Worm (Caenorhabditis elegans) whole organism, L1 larva: Measurements from ENCODE around the gene F34H10.5.
A peak's percentile ranks its signal among the peaks of the same experiment; 100 is the strongest.

ENCODE experiments used
- aly-2 ChIP-seq: fragments of 150-350 bp; optimal IDR thresholded peaks from 2 replicates; lab custom pipeline; 2014; ENCODE audit warnings: missing biosample characterization, missing genetic modification characterization
- ama-1 ChIP-seq: fragments of 150-350 bp; optimal IDR thresholded peaks from 2 replicates; lab custom pipeline; 2014
- ceh-63 ChIP-seq: fragments of 200-800 bp; sonication (Bioruptor generic); optimal IDR thresholded peaks from 2 replicates; lab custom pipeline; 2018; ENCODE audit warnings: mild to moderate bottlenecking, missing genetic modification characterization, missing compliant biosample characterization
- ces-1 ChIP-seq: fragments of 150-350 bp; optimal IDR thresholded peaks from 2 replicates; lab custom pipeline; 2014; ENCODE audit warnings: missing biosample characterization, missing genetic modification reagents, missing genetic modification characterization
- dpl-1 ChIP-seq, 3 experiments: fragments of 150-350 bp in 2 of 3; sonication (generic microtip) in 1 of 3; optimal IDR thresholded peaks; 2 replicates each; lab custom pipeline; 2014 to 2017; ENCODE audit warnings: missing biosample characterization in 3 of 3, missing genetic modification characterization in 3 of 3, missing genetic modification reagents in 3 of 3
- dsc-1 ChIP-seq: sonication (generic microtip); optimal IDR thresholded peaks from 2 replicates; lab custom pipeline; 2016; ENCODE audit warnings: mild to moderate bottlenecking, missing genetic modification characterization, missing compliant biosample characterization
- efl-1 ChIP-seq, 4 experiments: fragments of 150-350 bp; optimal IDR thresholded peaks in 3 of 4; peaks in 1 of 4; 1 replicate in 1 of 4; 2 replicates in 3 of 4; lab custom pipeline; 2014; ENCODE audit warnings: missing biosample characterization in 2 of 4, missing genetic modification characterization in 2 of 4, missing genetic modification reagents in 2 of 4
- fkh-10 ChIP-seq: sonication (generic microtip); optimal IDR thresholded peaks from 2 replicates; lab custom pipeline; 2017; ENCODE audit warnings: missing biosample characterization, missing genetic modification reagents, missing genetic modification characterization
- fkh-4 ChIP-seq: sonication (generic microtip); optimal IDR thresholded peaks from 2 replicates; lab custom pipeline; 2016; ENCODE audit warnings: missing compliant biosample characterization, missing genetic modification characterization, borderline replicate concordance
- fkh-8 ChIP-seq: sonication (generic microtip); optimal IDR thresholded peaks from 2 replicates; lab custom pipeline; 2016; ENCODE audit warnings: mild to moderate bottlenecking, missing genetic modification characterization, missing compliant biosample characterization
- isw-1 ChIP-seq: fragments of 200-800 bp; sonication (Bioruptor generic); IDR thresholded peaks from 2 replicates; pipeline ENCODE4 v1.3.6; 2022; ENCODE audit warnings: missing genetic modification characterization, missing compliant biosample characterization
- lin-14 ChIP-seq: fragments of 200-800 bp; sonication (Bioruptor generic); optimal IDR thresholded peaks from 2 replicates; lab custom pipeline; 2018; ENCODE audit warnings: mild to moderate bottlenecking, missing genetic modification characterization, moderate library complexity, missing compliant biosample characterization
- lin-35 ChIP-seq, 2 experiments: fragments of 150-350 bp; optimal IDR thresholded peaks; 2 replicates each; lab custom pipeline; 2014; ENCODE audit warnings: missing biosample characterization in 2 of 2, missing genetic modification characterization in 2 of 2, missing genetic modification reagents in 2 of 2
- mdl-1 ChIP-seq, 2 experiments: fragments of 150-350 bp; optimal IDR thresholded peaks; 2 replicates each; lab custom pipeline; 2014 to 2017; ENCODE audit warnings: missing biosample characterization in 2 of 2, missing genetic modification characterization in 2 of 2, inconsistent platforms in 1 of 2
- nhr-28 ChIP-seq: fragments of 150-350 bp; optimal IDR thresholded peaks from 2 replicates; lab custom pipeline; 2014; ENCODE audit warnings: missing biosample characterization, missing genetic modification characterization
- nhr-84 ChIP-seq: sonication (generic microtip); optimal IDR thresholded peaks from 2 replicates; lab custom pipeline; 2017; ENCODE audit warnings: missing biosample characterization, missing genetic modification characterization
- pag-3 ChIP-seq: sonication (generic microtip); optimal IDR thresholded peaks from 2 replicates; lab custom pipeline; 2017; ENCODE audit warnings: missing genetic modification characterization, mild to moderate bottlenecking, missing compliant biosample characterization, antibody characterized with exemption, borderline replicate concordance; ENCODE audit not compliant: insufficient read depth
- pax-3 ChIP-seq: fragments of 200-800 bp; sonication (Bioruptor generic); optimal IDR thresholded peaks from 2 replicates; lab custom pipeline; 2018; ENCODE audit warnings: mild to moderate bottlenecking, missing genetic modification characterization, moderate library complexity, missing compliant biosample characterization
- skn-1 ChIP-seq: fragments of 150-350 bp; optimal IDR thresholded peaks from 2 replicates; lab custom pipeline; 2014; ENCODE audit warnings: missing biosample characterization, missing genetic modification characterization
- snpc-4 ChIP-seq: fragments of 150-350 bp; optimal IDR thresholded peaks from 2 replicates; lab custom pipeline; 2014; ENCODE audit warnings: missing biosample characterization, missing genetic modification characterization
- sox-4 ChIP-seq: sonication (generic microtip); optimal IDR thresholded peaks from 2 replicates; lab custom pipeline; 2016; ENCODE audit warnings: missing genetic modification characterization, missing compliant biosample characterization
- swsn-7 ChIP-seq: sonication (generic microtip); optimal IDR thresholded peaks from 2 replicates; lab custom pipeline; 2016; ENCODE audit warnings: missing genetic modification characterization, missing compliant biosample characterization
- tbx-2 ChIP-seq: sonication (generic microtip); optimal IDR thresholded peaks from 2 replicates; lab custom pipeline; 2016; ENCODE audit warnings: missing genetic modification characterization, missing compliant biosample characterization
- unc-62 ChIP-seq: fragments of 150-350 bp; optimal IDR thresholded peaks from 2 replicates; lab custom pipeline; 2014; ENCODE audit warnings: missing biosample characterization, missing genetic modification reagents, missing genetic modification characterization
- vab-15 ChIP-seq: sonication (generic microtip); optimal IDR thresholded peaks from 2 replicates; lab custom pipeline; 2017; ENCODE audit warnings: missing genotype, mild to moderate bottlenecking, missing genetic modification characterization, missing compliant biosample characterization
- xbp-1 ChIP-seq: sonication (generic microtip); optimal IDR thresholded peaks from 2 replicates; lab custom pipeline; 2016; ENCODE audit warnings: missing genetic modification characterization, missing compliant biosample characterization
- zip-4 ChIP-seq: fragments of 200-800 bp; sonication (Bioruptor generic); optimal IDR thresholded peaks from 2 replicates; lab custom pipeline; 2018; ENCODE audit warnings: mild to moderate bottlenecking, missing genetic modification characterization, moderate library complexity, missing compliant biosample characterization
- ztf-11 ChIP-seq, 2 experiments: sonication (generic microtip); optimal IDR thresholded peaks; 2 replicates each; lab custom pipeline; 2016 to 2017; ENCODE audit warnings: missing genetic modification characterization in 2 of 2, missing biosample characterization in 1 of 2, missing compliant biosample characterization in 1 of 2
- ztf-4 ChIP-seq: fragments of 150-350 bp; optimal IDR thresholded peaks from 2 replicates; lab custom pipeline; 2014; ENCODE audit warnings: missing biosample characterization, missing genetic modification characterization

Gene F34H10.5

ce11 chrX:9648098-9648574, 12.7 kb downstream of the F34H10.5 start, which contains the start of gene F34H10.4:
Gene F34H10.4, plus strand, starts transcription at chrX:9648524.
- TF ChIP-seq lin-14 (GFP tag; lab: Kevin White, UChicago) (peak; percentile 51), efl-1 (optimal IDR thresholded peaks at IDR 0.05; lab: Kevin White, UChicago) (no peak), efl-1 (GFP tag; optimal IDR thresholded peaks at IDR 0.05 in 1 of 2; lab: Kevin White, UChicago) (peak in 1 of 2 experiments; percentile 60), ces-1 (GFP tag; lab: Kevin White, UChicago) (peak; percentile 26), tbx-2 (tag; lab: Kevin White, UChicago) (no peak), fkh-10 (GFP tag; lab: Kevin White, UChicago) (peak; percentile 70)

- TF ChIP-seq fkh-10 (GFP tag; lab: Kevin White, UChicago) (no peak), vab-15 (no peak), xbp-1 (tag; lab: Kevin White, UChicago) (no peak), isw-1 (GFP tag; lab: Robert Waterston, UW) (no peak), aly-2 (tag; lab: Kevin White, UChicago) (no peak), pag-3 (no peak), snpc-4 (tag; lab: Kevin White, UChicago) (no peak), nhr-84 (tag; lab: Kevin White, UChicago) (no peak), pax-3 (tag; lab: Kevin White, UChicago) (no peak), ztf-11 (tag; optimal IDR thresholded peaks at IDR 0.05; lab: Kevin White, UChicago) (no peak)
- TF ChIP-seq, all 84 proteins: peak for 0
Observed at ce11 chrX:9653016-9653415, 17.5 kb downstream of the F34H10.5 start, which contains the start of gene aex-2. Gene aex-2, minus strand, starts transcription at chrX:9653116.

ce11 chrX:9653478-9653877, 18.0 kb downstream of the F34H10.5 start:
- TF ChIP-seq dpl-1 (GFP tag; optimal IDR thresholded peaks at IDR 0.05; lab: Kevin White, UChicago), result no peak
- TF ChIP-seq dsc-1 (tag; lab: Kevin White, UChicago), result peak; percentile 81
- TF ChIP-seq ceh-63 (GFP tag; lab: Kevin White, UChicago), result peak; percentile 84
- no peak for TF ChIP-seq sox-4 (tag; lab: Kevin White, UChicago)

- TF ChIP-seq fkh-4 (tag; lab: Kevin White, UChicago) (peak; percentile 53), dsc-1 (tag; lab: Kevin White, UChicago) (peak; percentile 98), unc-62 (GFP tag; lab: Kevin White, UChicago) (no peak), zip-4 (GFP tag; lab: Kevin White, UChicago) (no peak), nhr-28 (tag; lab: Kevin White, UChicago) (no peak), ama-1 (lab: Kevin White, UChicago) (no peak)
Observed at ce11 chrX:9654232-9654631, 18.8 kb downstream of the F34H10.5 start.

ce11 chrX:9656772-9657171, 21.3 kb downstream of the F34H10.5 start:
- TF ChIP-seq fkh-8 (tag; lab: Kevin White, UChicago) (peak; percentile 45), dsc-1 (tag; lab: Kevin White, UChicago) (peak; percentile 41), skn-1 (tag; lab: Kevin White, UChicago) (no peak), ama-1 (lab: Kevin White, UChicago) (no peak)

- TF ChIP-seq swsn-7 (tag; lab: Kevin White, UChicago), result no peak
- no peak for TF ChIP-seq mdl-1 (tag; optimal IDR thresholded peaks at IDR 0.05; lab: Kevin White, UChicago)
- TF ChIP-seq ztf-4, result no peak
- TF ChIP-seq dsc-1 (tag; lab: Kevin White, UChicago), result no peak
- TF ChIP-seq unc-62 (GFP tag; lab: Kevin White, UChicago), result no peak
- TF ChIP-seq lin-35 (GFP tag; optimal IDR thresholded peaks at IDR 0.05; lab: Kevin White, UChicago), result no peak
Observed at ce11 chrX:9665944-9666343, 30.5 kb downstream of the F34H10.5 start.
